Fruit fly (Drosophila melanogaster): ENCODE data around the gene jar.

Gene jar

DNA sequence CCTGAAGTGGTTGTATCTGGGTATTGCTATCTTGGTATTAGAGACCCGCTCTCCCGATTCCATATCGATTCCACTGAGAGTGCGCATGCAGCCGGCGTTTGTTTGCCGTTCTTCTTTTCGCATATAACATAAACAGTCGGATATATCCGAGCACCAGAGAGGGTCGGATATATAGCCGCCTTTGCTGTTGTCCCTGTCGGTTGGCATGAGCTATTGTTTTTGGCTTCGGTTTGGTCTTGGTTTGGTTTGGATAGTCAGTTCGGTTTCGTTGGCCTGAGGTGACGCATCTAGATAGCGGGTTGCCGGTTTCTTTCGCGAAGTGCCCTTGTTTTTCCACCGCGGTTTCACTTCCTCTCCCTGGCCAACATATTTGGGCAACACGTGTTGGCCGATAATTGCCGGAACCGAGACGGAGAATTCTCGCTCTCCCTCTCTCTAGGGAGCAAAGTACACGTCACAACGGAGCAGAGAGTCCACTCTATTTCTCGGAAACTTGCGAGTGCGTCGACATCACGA, 1.8 kb upstream of the jar start, which contains the start of gene Orct2 (continued):
- TF ChIP-seq sima (GFP tag; optimal IDR thresholded peaks at IDR 0.05) (no peak), CG4730 (GFP tag; IDR thresholded peaks at IDR 0.05) (no peak), Jarid2 (GFP tag; optimal IDR thresholded peaks at IDR 0.05) (peak; percentile 84), CHES-1-like (GFP tag; optimal IDR thresholded peaks at IDR 0.05) (peak; percentile 9), CG7372 (GFP tag; IDR thresholded peaks at IDR 0.05) (no peak), CG17912 (GFP tag; optimal IDR thresholded peaks at IDR 0.05) (no peak), CG13296 (GFP tag; optimal IDR thresholded peaks at IDR 0.05) (peak; percentile 33), CG3065 (GFP tag; optimal IDR thresholded peaks at IDR 0.05) (no peak), CG10959 (GFP tag; IDR thresholded peaks at IDR 0.05) (no peak), CG3838 (GFP tag; optimal IDR thresholded peaks at IDR 0.05) (no peak), CG16779 (GFP tag; IDR thresholded peaks at IDR 0.05) (peak; percentile 60; the same call in 1 of the 2 replicates), pho (GFP tag; optimal IDR thresholded peaks at IDR 0.05) (no peak), exex (tag; optimal IDR thresholded peaks at IDR 0.05) (peak; percentile 58), CG1602 (GFP tag; optimal IDR thresholded peaks at IDR 0.05) (no peak), CG9876 (GFP tag; optimal IDR thresholded peaks at IDR 0.05) (no peak), prd (optimal IDR thresholded peaks at IDR 0.05) (no peak), prd (GFP tag; IDR thresholded peaks at IDR 0.05) (peak; percentile 14; the same call in 1 of the 3 replicates), Atf6 (GFP tag; IDR thresholded peaks at IDR 0.05) (0 out of 2 replicates have a peak, but pooled peaks have one; percentile 21), pan (optimal IDR thresholded peaks at IDR 0.05) (no peak), pan (GFP tag; optimal IDR thresholded peaks at IDR 0.05 in 1 of 2, IDR thresholded peaks at IDR 0.05 in 1 of 2) (no peak), HLHmδ (GFP tag; optimal IDR thresholded peaks at IDR 0.05) (no peak), D19B (GFP tag; optimal IDR thresholded peaks at IDR 0.05) (no peak), kay (GFP tag; optimal IDR thresholded peaks at IDR 0.05) (peak; percentile 54), odd (GFP tag; optimal IDR thresholded peaks at IDR 0.05) (peak; percentile 57), CG8281 (tag; optimal IDR thresholded peaks at IDR 0.05) (no peak), CG13624 (GFP tag; optimal IDR thresholded peaks at IDR 0.05) (peak; percentile 23), D (optimal IDR thresholded peaks at IDR 0.05) (peak; percentile 73), D (GFP tag; optimal IDR thresholded peaks at IDR 0.05) (no peak), Max (GFP tag; optimal IDR thresholded peaks at IDR 0.05) (peak; percentile 56), pb (GFP tag; optimal IDR thresholded peaks at IDR 0.05) (peak; percentile 26), Hmr (GFP tag; optimal IDR thresholded peaks at IDR 0.05) (peak; percentile 53), CG2129 (GFP tag; IDR thresholded peaks at IDR 0.05; ENCODE audit: partially characterized antibody) (no peak), jigr1 (GFP tag; IDR thresholded peaks at IDR 0.05) (no peak), Hsf (GFP tag; optimal IDR thresholded peaks at IDR 0.05) (no peak), lola (GFP tag; optimal IDR thresholded peaks at IDR 0.05) (no peak), dpn (GFP tag; optimal IDR thresholded peaks at IDR 0.05) (no peak), CG2678 (tag; optimal IDR thresholded peaks at IDR 0.05) (no peak), Gug (GFP tag; IDR thresholded peaks at IDR 0.05) (no peak), CG3407 (GFP tag; optimal IDR thresholded peaks at IDR 0.05) (no peak), pnt (GFP tag; optimal IDR thresholded peaks at IDR 0.05) (no peak), CrebB (tag; optimal IDR thresholded peaks at IDR 0.05) (no peak), Dref (GFP tag; IDR thresholded peaks at IDR 0.05) (no peak), CG4854 (GFP tag; optimal IDR thresholded peaks at IDR 0.05) (no peak), CG9215 (GFP tag; IDR thresholded peaks at IDR 0.05) (no peak), BtbVII (GFP tag; optimal IDR thresholded peaks at IDR 0.05) (peak; percentile 69), Bteb2 (GFP tag; optimal IDR thresholded peaks at IDR 0.05) (no peak), CG32772 (GFP tag; IDR thresholded peaks at IDR 0.05) (no peak), bigmax (GFP tag; optimal IDR thresholded peaks at IDR 0.05) (no peak), B-H2 (GFP tag; optimal IDR thresholded peaks at IDR 0.05) (peak; percentile 37), CG9932 (GFP tag; IDR thresholded peaks at IDR 0.05) (no peak), CG3726 (GFP tag; IDR thresholded peaks at IDR 0.05) (no peak), CG10431 (GFP tag; optimal IDR thresholded peaks at IDR 0.05) (no peak)

Data from whole organism, embryonic.